Worm (Caenorhabditis elegans) whole organism, midembryonic: ENCODE results near the gene W06B4.1.

Experiments
- T22C8.4 ChIP-seq: fragments of 200-800 bp; sonication (Bioruptor generic); IDR thresholded peaks from 2 replicates; pipeline ENCODE4 v1.3.6; 2022; ENCODE audit warnings: missing genetic modification characterization, missing compliant biosample characterization
- cog-1 ChIP-seq: sonication (generic microtip); optimal IDR thresholded peaks from 2 replicates; lab custom pipeline; 2016; ENCODE audit warnings: missing genetic modification characterization, missing compliant biosample characterization
- flt-1 ChIP-seq: fragments of 200-800 bp; sonication (Bioruptor generic); IDR thresholded peaks from 2 replicates; pipeline ENCODE4 v1.3.6; 2022; ENCODE audit warnings: missing genetic modification characterization, missing compliant biosample characterization
- klf-2 ChIP-seq: fragments of 200-800 bp; sonication (Bioruptor generic); conservative IDR thresholded peaks from 2 replicates; pipeline ENCODE4 v1.3.6; 2022; ENCODE audit warnings: missing genetic modification reagents, missing genetic modification characterization, missing compliant biosample characterization
- med-1 ChIP-seq: sonication (generic microtip); optimal IDR thresholded peaks from 2 replicates; lab custom pipeline; 2017; ENCODE audit warnings: missing genetic modification characterization, mild to moderate bottlenecking, missing compliant biosample characterization, antibody characterized with exemption, missing genetic modification reagents; ENCODE audit not compliant: insufficient read depth
- ref-1 ChIP-seq: fragments of 200-800 bp; sonication (Bioruptor generic); conservative IDR thresholded peaks from 2 replicates; pipeline ENCODE4 v1.3.6; 2022; ENCODE audit warnings: missing genetic modification reagents, missing genetic modification characterization, missing compliant biosample characterization
- tab-1 ChIP-seq: fragments of 200-800 bp; sonication (Bioruptor generic); IDR thresholded peaks from 2 replicates; pipeline ENCODE4 v1.3.6; 2022; ENCODE audit warnings: missing genetic modification characterization, missing compliant biosample characterization
- ztf-23 ChIP-seq: fragments of 200-800 bp; sonication (Bioruptor generic); IDR thresholded peaks from 2 replicates; pipeline ENCODE4 v1.3.6; 2022; ENCODE audit warnings: missing genetic modification reagents, missing genetic modification characterization, missing compliant biosample characterization
- ztf-29 ChIP-seq: fragments of 200-800 bp; sonication (Bioruptor generic); IDR thresholded peaks from 2 replicates; pipeline ENCODE4 v1.3.6; 2022; ENCODE audit warnings: missing genetic modification reagents, missing genetic modification characterization, missing compliant biosample characterization

Gene W06B4.1

ce11 chrII:4507669-4508068 lies 36.3 kb downstream of the W06B4.1 start:
- TF ChIP-seq ztf-29 (GFP tag; lab: Robert Waterston, UW) (no peak), cog-1 (tag; lab: Kevin White, UChicago) (no peak)

- no peak for TF ChIP-seq cog-1 (tag; lab: Kevin White, UChicago)
- TF ChIP-seq klf-2 (GFP tag; lab: Robert Waterston, UW), result no peak
- no peak for TF ChIP-seq T22C8.4 (GFP tag; lab: Robert Waterston, UW)
- TF ChIP-seq ztf-29 (GFP tag; lab: Robert Waterston, UW), result no peak
- no peak for TF ChIP-seq ztf-23 (GFP tag; lab: Robert Waterston, UW)
- no peak for TF ChIP-seq flt-1 (GFP tag; lab: Robert Waterston, UW)
- TF ChIP-seq med-1, result no peak
- TF ChIP-seq ref-1, result no peak
- TF ChIP-seq tab-1 (GFP tag; lab: Robert Waterston, UW), result no peak
Measured at ce11 chrII:4510684-4511083, 39.3 kb downstream of the W06B4.1 start.

- no peak for TF ChIP-seq tab-1 (GFP tag; lab: Robert Waterston, UW)
- TF ChIP-seq flt-1 (GFP tag; lab: Robert Waterston, UW), result no peak
- TF ChIP-seq T22C8.4 (GFP tag; lab: Robert Waterston, UW), result no peak
- TF ChIP-seq klf-2 (GFP tag; lab: Robert Waterston, UW), result no peak
- TF ChIP-seq cog-1 (tag; lab: Kevin White, UChicago), result no peak
- no peak for TF ChIP-seq ztf-23 (GFP tag; lab: Robert Waterston, UW)
- no peak for TF ChIP-seq med-1
- no peak for TF ChIP-seq ref-1
- TF ChIP-seq ztf-29 (GFP tag; lab: Robert Waterston, UW), result no peak
Measured at ce11 chrII:4511911-4512310, 40.5 kb downstream of the W06B4.1 start, which contains the start of gene cyp-23A1. Gene cyp-23A1 (plus strand): TSS chrII:4512211.

- no peak for TF ChIP-seq ztf-23 (GFP tag; lab: Robert Waterston, UW)
- TF ChIP-seq flt-1 (GFP tag; lab: Robert Waterston, UW), result 0 out of 2 replicates have a peak, but pooled peaks have one; percentile 13
Measured at ce11 chrII:4516291-4516690, 44.9 kb downstream of the W06B4.1 start.

- TF ChIP-seq ztf-23 (GFP tag; lab: Robert Waterston, UW) (no peak), tab-1 (GFP tag; lab: Robert Waterston, UW) (no peak), med-1 (no peak), ref-1 (no peak), cog-1 (tag; lab: Kevin White, UChicago) (no peak), T22C8.4 (GFP tag; lab: Robert Waterston, UW) (no peak), ztf-29 (GFP tag; lab: Robert Waterston, UW) (no peak), klf-2 (GFP tag; lab: Robert Waterston, UW) (no peak), flt-1 (GFP tag; lab: Robert Waterston, UW) (no peak)
Measured at ce11 chrII:4517254-4517653, 45.9 kb downstream of the W06B4.1 start.

- TF ChIP-seq ztf-29 (GFP tag; lab: Robert Waterston, UW) (no peak), flt-1 (GFP tag; lab: Robert Waterston, UW) (0 out of 2 replicates have a peak, but pooled peaks have one; percentile 16), ztf-23 (GFP tag; lab: Robert Waterston, UW) (no peak)
Measured at ce11 chrII:4518300-4518907, 47.0 kb downstream of the W06B4.1 start, which contains the start of gene hlh-1. Gene hlh-1 (plus strand): TSS chrII:4518574.

ce11 chrII:4519976-4520594 lies 48.7 kb downstream of the W06B4.1 start:
- TF ChIP-seq tab-1 (GFP tag; lab: Robert Waterston, UW) (no peak), med-1 (no peak), klf-2 (GFP tag; lab: Robert Waterston, UW) (no peak), ztf-29 (GFP tag; lab: Robert Waterston, UW) (no peak), flt-1 (GFP tag; lab: Robert Waterston, UW) (no peak), cog-1 (tag; lab: Kevin White, UChicago) (no peak), ref-1 (no peak), ztf-23 (GFP tag; lab: Robert Waterston, UW) (no peak), T22C8.4 (GFP tag; lab: Robert Waterston, UW) (no peak)
